Worm (Caenorhabditis elegans) whole organism, midembryonic: ENCODE data around the gene ZC204.6.

Source experiments
- T22C8.4 ChIP-seq: fragments of 200-800 bp; sonication (Bioruptor generic); IDR thresholded peaks from 2 replicates; pipeline ENCODE4 v1.3.6; 2022; ENCODE audit warnings: missing genetic modification characterization, missing compliant biosample characterization
- cog-1 ChIP-seq: sonication (generic microtip); optimal IDR thresholded peaks from 2 replicates; lab custom pipeline; 2016; ENCODE audit warnings: missing genetic modification characterization, missing compliant biosample characterization
- flt-1 ChIP-seq: fragments of 200-800 bp; sonication (Bioruptor generic); IDR thresholded peaks from 2 replicates; pipeline ENCODE4 v1.3.6; 2022; ENCODE audit warnings: missing genetic modification characterization, missing compliant biosample characterization
- klf-2 ChIP-seq: fragments of 200-800 bp; sonication (Bioruptor generic); conservative IDR thresholded peaks from 2 replicates; pipeline ENCODE4 v1.3.6; 2022; ENCODE audit warnings: missing genetic modification reagents, missing genetic modification characterization, missing compliant biosample characterization
- med-1 ChIP-seq: sonication (generic microtip); optimal IDR thresholded peaks from 2 replicates; lab custom pipeline; 2017; ENCODE audit warnings: missing genetic modification characterization, mild to moderate bottlenecking, missing compliant biosample characterization, antibody characterized with exemption, missing genetic modification reagents; ENCODE audit not compliant: insufficient read depth
- ref-1 ChIP-seq: fragments of 200-800 bp; sonication (Bioruptor generic); conservative IDR thresholded peaks from 2 replicates; pipeline ENCODE4 v1.3.6; 2022; ENCODE audit warnings: missing genetic modification reagents, missing genetic modification characterization, missing compliant biosample characterization
- tab-1 ChIP-seq: fragments of 200-800 bp; sonication (Bioruptor generic); IDR thresholded peaks from 2 replicates; pipeline ENCODE4 v1.3.6; 2022; ENCODE audit warnings: missing genetic modification characterization, missing compliant biosample characterization
- ztf-23 ChIP-seq: fragments of 200-800 bp; sonication (Bioruptor generic); IDR thresholded peaks from 2 replicates; pipeline ENCODE4 v1.3.6; 2022; ENCODE audit warnings: missing genetic modification reagents, missing genetic modification characterization, missing compliant biosample characterization
- ztf-29 ChIP-seq: fragments of 200-800 bp; sonication (Bioruptor generic); IDR thresholded peaks from 2 replicates; pipeline ENCODE4 v1.3.6; 2022; ENCODE audit warnings: missing genetic modification reagents, missing genetic modification characterization, missing compliant biosample characterization

DNA sequence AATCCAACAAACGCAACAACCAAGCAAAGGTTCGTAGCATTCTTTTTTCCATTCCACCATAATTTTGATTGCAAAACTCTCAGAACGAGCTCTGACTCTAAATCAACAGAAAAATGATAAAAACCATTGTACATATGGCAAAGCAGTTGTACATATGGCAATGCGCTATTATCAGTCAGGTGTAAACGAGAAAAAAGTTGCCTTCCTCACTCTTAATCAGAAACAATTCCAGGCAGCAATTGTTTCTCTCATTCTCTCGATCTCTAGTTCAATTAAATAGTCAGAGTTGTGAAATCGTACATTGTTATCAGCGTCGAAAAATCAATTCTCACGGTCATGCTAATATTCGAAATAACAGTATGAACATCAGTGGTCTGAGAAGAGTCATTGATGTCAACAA lies 22.8 kb downstream of the ZC204.6 start:
- TF ChIP-seq flt-1 (no peak), cog-1 (no peak), ztf-29 (GFP tag; lab: Robert Waterston, UW) (no peak), tab-1 (GFP tag; lab: Robert Waterston, UW) (no peak), klf-2 (no peak), ztf-23 (GFP tag; lab: Robert Waterston, UW) (no peak), ref-1 (GFP tag; lab: Robert Waterston, UW) (no peak), T22C8.4 (GFP tag; lab: Robert Waterston, UW) (no peak), med-1 (no peak)
